Worm (Caenorhabditis elegans): Measurements from ENCODE around the gene glb-3.

The glb-3 gene

DNA sequence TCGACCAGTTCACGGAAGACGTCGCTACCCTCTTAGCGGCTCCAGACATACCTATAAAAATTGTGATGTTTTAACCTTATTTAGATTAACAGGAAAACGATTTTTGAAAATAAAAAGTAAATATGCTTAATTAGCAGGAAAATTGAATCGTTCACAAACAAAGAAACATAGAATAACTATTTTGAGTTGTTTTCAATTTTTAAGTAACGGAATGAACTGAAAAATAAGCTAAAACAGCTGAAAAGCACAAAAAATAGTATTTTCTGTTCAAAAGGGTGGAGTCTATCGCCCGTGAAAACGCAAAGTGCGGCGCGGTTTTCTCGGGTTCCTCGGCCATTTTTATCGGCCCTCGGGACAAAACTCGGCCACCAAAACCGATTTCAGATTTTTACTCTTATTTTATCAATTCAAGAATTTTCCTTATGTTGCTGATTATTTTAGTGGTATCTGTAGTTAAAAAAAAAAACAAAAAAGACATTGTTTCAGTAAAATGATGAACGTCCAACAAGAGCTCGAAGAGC is 10.5 kb upstream of the glb-3 start, which contains the start of the genes atp-5 and lmtr-3 (continued):
- TF ChIP-seq ctbp-1 (GFP tag; IDR thresholded peaks at IDR 0.05): peak; percentile 20; the same call in 1 of the 2 replicates
- peak; percentile 81 for TF ChIP-seq mep-1 (tag; optimal IDR thresholded peaks at IDR 0.05)
- TF ChIP-seq F49E8.2 (tag; optimal IDR thresholded peaks at IDR 0.05; ENCODE audit: borderline replicate concordance): peak; percentile 9
- no peak for TF ChIP-seq nhr-111 (GFP tag; optimal IDR thresholded peaks at IDR 0.05)
- no peak for TF ChIP-seq aly-2 (tag; optimal IDR thresholded peaks at IDR 0.05)
- no peak for TF ChIP-seq ceh-82 (tag; optimal IDR thresholded peaks at IDR 0.05)
- TF ChIP-seq D1046.2 (GFP tag; IDR thresholded peaks at IDR 0.05): no peak
- TF ChIP-seq F37D6.2 (tag; optimal IDR thresholded peaks at IDR 0.05): no peak
- TF ChIP-seq zag-1 (tag; optimal IDR thresholded peaks at IDR 0.05): no peak
- peak; percentile 32; the same call in 1 of the 2 replicates for TF ChIP-seq T26A8.4 (GFP tag; IDR thresholded peaks at IDR 0.05)
- TF ChIP-seq ces-1 (GFP tag; optimal IDR thresholded peaks at IDR 0.05): no peak
- no peak for TF ChIP-seq lir-3 (tag; optimal IDR thresholded peaks at IDR 0.05)
- no peak for TF ChIP-seq spr-1 (tag; optimal IDR thresholded peaks at IDR 0.05)
- peak; percentile 65; the same call in 1 of the 2 replicates for TF ChIP-seq tra-1 (GFP tag; IDR thresholded peaks at IDR 0.05)
- TF ChIP-seq rbr-2 (tag; optimal IDR thresholded peaks at IDR 0.05): peak; percentile 57
- peak; percentile 43; the same call in 1 of the 2 replicates for TF ChIP-seq Y48G9A.11 (GFP tag; IDR thresholded peaks at IDR 0.05)
- no peak for TF ChIP-seq lin-29 (GFP tag; IDR thresholded peaks at IDR 0.05)
- no peak for TF ChIP-seq skn-1 (tag; optimal IDR thresholded peaks at IDR 0.05)
- 0 out of 2 replicates have a peak, but pooled peaks have one; percentile 14 for TF ChIP-seq pha-4 (GFP tag; IDR thresholded peaks at IDR 0.05)
- TF ChIP-seq pha-4 (tag; optimal IDR thresholded peaks at IDR 0.05): no peak
- TF ChIP-seq zfp-3 (GFP tag; conservative IDR thresholded peaks at IDR 0.05): 0 out of 2 replicates have a peak, but pooled peaks have one; percentile 12
- TF ChIP-seq mdt-29 (GFP tag; IDR thresholded peaks at IDR 0.05): no peak
- TF ChIP-seq egl-27 (tag; optimal IDR thresholded peaks at IDR 0.05): no peak
- TF ChIP-seq lim-7 (GFP tag; IDR thresholded peaks at IDR 0.05): no peak
- TF ChIP-seq madf-5 (GFP tag; IDR thresholded peaks at IDR 0.05): peak in 1 of 2 experiments; percentile 64; a peak in 1 of 4 replicates
- no peak for TF ChIP-seq sdz-12 (GFP tag; optimal IDR thresholded peaks at IDR 0.05)
- no peak; the same call in 1 of the 2 replicates for TF ChIP-seq madf-9 (GFP tag; conservative IDR thresholded peaks at IDR 0.05)
- no peak for TF ChIP-seq daf-12 (tag; optimal IDR thresholded peaks at IDR 0.05)
- TF ChIP-seq hlh-11 (tag; optimal IDR thresholded peaks at IDR 0.05): peak; percentile 79
- TF ChIP-seq ceh-44 (GFP tag; IDR thresholded peaks at IDR 0.05): peak; percentile 85
- no peak for TF ChIP-seq nhr-76 (tag; optimal IDR thresholded peaks at IDR 0.05)
- TF ChIP-seq nhr-6 (tag; optimal IDR thresholded peaks at IDR 0.05): peak; percentile 68
- peak in 1 of 2 experiments; percentile 67 for TF ChIP-seq lsy-2 (tag; optimal IDR thresholded peaks at IDR 0.05)
- TF ChIP-seq ceh-28 (tag; optimal IDR thresholded peaks at IDR 0.05): no peak
- TF ChIP-seq lin-13 (GFP tag; optimal IDR thresholded peaks at IDR 0.05): peak; percentile 43
- TF ChIP-seq lin-15B (tag; optimal IDR thresholded peaks at IDR 0.05): no peak
- TF ChIP-seq gei-8 (GFP tag; optimal IDR thresholded peaks at IDR 0.05): no peak
- TF ChIP-seq cey-2 (tag; optimal IDR thresholded peaks at IDR 0.05; ENCODE audit: borderline replicate concordance, insufficient read depth): no peak
- TF ChIP-seq F44E2.7 (GFP tag; IDR thresholded peaks at IDR 0.05): no peak
- no peak; the same call in none of the 2 replicates for TF ChIP-seq vab-7 (GFP tag; IDR thresholded peaks at IDR 0.05)
- peak; percentile 78 for TF ChIP-seq dmd-9 (GFP tag; IDR thresholded peaks at IDR 0.05)
- TF ChIP-seq spr-3 (GFP tag; optimal IDR thresholded peaks at IDR 0.05): no peak
- no peak for TF ChIP-seq unc-39 (tag; optimal IDR thresholded peaks at IDR 0.05)
- TF ChIP-seq F26F4.8 (GFP tag; conservative IDR thresholded peaks at IDR 0.05): no peak
- TF ChIP-seq F10B5.3 (tag; optimal IDR thresholded peaks at IDR 0.05): no peak
- no peak for TF ChIP-seq lin-39 (tag; optimal IDR thresholded peaks at IDR 0.05)
- no peak for TF ChIP-seq daf-8 (GFP tag; IDR thresholded peaks at IDR 0.05)
- TF ChIP-seq ZK337.2 (GFP tag; IDR thresholded peaks at IDR 0.05): peak; percentile 86; the same call in 1 of the 2 replicates
- TF ChIP-seq nhr-77 (tag; optimal IDR thresholded peaks at IDR 0.05): peak; percentile 8
- TF ChIP-seq duxl-1 (tag; optimal IDR thresholded peaks at IDR 0.05; ENCODE audit: poor library complexity): peak; percentile 31
- no peak for TF ChIP-seq nhr-10 (tag; optimal IDR thresholded peaks at IDR 0.05)

Data from whole organism, L4 larva.